Worm (Caenorhabditis elegans): Measurements from ENCODE around the gene idhb-1.

The idhb-1 gene

DNA sequence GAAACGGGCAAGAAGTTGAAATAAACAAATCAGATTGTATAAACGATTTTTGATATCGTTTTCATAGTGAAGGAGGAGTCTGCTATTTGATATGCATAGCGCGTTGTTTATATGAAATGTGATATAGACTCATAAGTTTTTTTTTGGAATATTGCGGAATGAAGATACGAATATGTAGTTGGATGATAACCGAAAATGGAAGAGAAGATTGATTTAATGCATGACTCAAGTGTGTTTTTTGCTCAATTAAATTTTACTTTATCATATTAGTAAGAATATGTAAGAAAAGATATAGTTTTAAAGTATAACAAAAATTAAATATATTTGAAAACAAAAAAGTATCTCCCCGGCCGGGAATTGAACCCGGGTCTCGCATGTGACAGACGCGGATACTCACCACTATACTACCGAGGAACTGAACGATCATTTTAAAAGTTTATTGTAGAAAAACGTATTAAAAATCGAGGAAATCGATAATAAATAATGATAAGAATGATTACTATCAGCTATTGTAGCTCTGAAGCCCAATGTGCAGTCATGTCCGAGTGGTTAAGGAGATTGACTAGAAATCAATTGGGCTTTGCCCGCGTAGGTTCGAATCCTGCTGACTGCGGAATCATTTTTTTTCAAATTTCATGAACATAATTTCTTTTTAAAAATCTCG lies 12.0 kb downstream of the idhb-1 start, which contains the start of gene lgc-25:
TSS of gene lgc-25 (minus strand) at position 51 of the 664 bp plus-strand sequence.
- TF ChIP-seq F44E2.7 (GFP tag; IDR thresholded peaks at IDR 0.05), result no peak
- no peak for TF ChIP-seq daf-19 (GFP tag; conservative IDR thresholded peaks at IDR 0.05)
- no peak for TF ChIP-seq saeg-2 (GFP tag; IDR thresholded peaks at IDR 0.05)
- peak; percentile 18 for TF ChIP-seq zfp-2 (tag; optimal IDR thresholded peaks at IDR 0.05)
- TF ChIP-seq lin-39 (tag; optimal IDR thresholded peaks at IDR 0.05), result no peak
- TF ChIP-seq ceh-44 (GFP tag; IDR thresholded peaks at IDR 0.05), result no peak
- no peak for TF ChIP-seq nhr-11 (tag; optimal IDR thresholded peaks at IDR 0.05)
- TF ChIP-seq egl-43 (GFP tag; IDR thresholded peaks at IDR 0.05), result peak; percentile 73
- TF ChIP-seq attf-4 (tag; optimal IDR thresholded peaks at IDR 0.05), result no peak
- TF ChIP-seq nhr-237 (tag; optimal IDR thresholded peaks at IDR 0.05), result no peak
- no peak for TF ChIP-seq F37D6.2 (tag; optimal IDR thresholded peaks at IDR 0.05)
- TF ChIP-seq tra-1 (GFP tag; IDR thresholded peaks at IDR 0.05), result peak; percentile 28; the same call in 1 of the 2 replicates
- TF ChIP-seq ceh-32 (tag; optimal IDR thresholded peaks at IDR 0.05; ENCODE audit: poor library complexity), result no peak
- no peak for TF ChIP-seq skn-1 (tag; optimal IDR thresholded peaks at IDR 0.05)
- no peak for TF ChIP-seq F10B5.3 (tag; optimal IDR thresholded peaks at IDR 0.05)
- no peak for TF ChIP-seq daf-8 (GFP tag; IDR thresholded peaks at IDR 0.05)
- TF ChIP-seq nhr-48 (tag; optimal IDR thresholded peaks at IDR 0.05), result peak; percentile 66
- peak; percentile 31; the same call in 1 of the 2 replicates for TF ChIP-seq mdt-29 (GFP tag; IDR thresholded peaks at IDR 0.05)
- peak; percentile 7 for TF ChIP-seq nhr-28 (tag; optimal IDR thresholded peaks at IDR 0.05)
- no peak for TF ChIP-seq F49E8.2 (tag; optimal IDR thresholded peaks at IDR 0.05; ENCODE audit: borderline replicate concordance)
- TF ChIP-seq hlh-30 (tag; optimal IDR thresholded peaks at IDR 0.05; ENCODE audit: insufficient read depth), result peak; percentile 86
- 0 out of 2 replicates have a peak, but pooled peaks have one; percentile 18 for TF ChIP-seq lin-1 (GFP tag; IDR thresholded peaks at IDR 0.05)
- TF ChIP-seq ceh-28 (tag; optimal IDR thresholded peaks at IDR 0.05), result no peak
- TF ChIP-seq dve-1 (tag; optimal IDR thresholded peaks at IDR 0.05; ENCODE audit: insufficient read depth), result peak; percentile 63
- no peak for TF ChIP-seq R02D3.7 (tag; optimal IDR thresholded peaks at IDR 0.05)
- no peak for TF ChIP-seq ceh-62 (tag; optimal IDR thresholded peaks at IDR 0.05)
- TF ChIP-seq pqm-1 (tag; optimal IDR thresholded peaks at IDR 0.05), result no peak
- TF ChIP-seq madf-5 (GFP tag; IDR thresholded peaks at IDR 0.05), result 0 out of 4 replicates have a peak, but pooled peaks have one; percentile 37 to 40
- TF ChIP-seq arid-1 (GFP tag; conservative IDR thresholded peaks at IDR 0.05), result no peak
- TF ChIP-seq cey-2 (tag; optimal IDR thresholded peaks at IDR 0.05; ENCODE audit: borderline replicate concordance, insufficient read depth), result no peak
- TF ChIP-seq vab-7 (GFP tag; IDR thresholded peaks at IDR 0.05), result peak; percentile 84
- TF ChIP-seq dpl-1 (GFP tag; optimal IDR thresholded peaks at IDR 0.05), result no peak
- no peak for TF ChIP-seq egl-27 (tag; optimal IDR thresholded peaks at IDR 0.05)
- peak; percentile 70 for TF ChIP-seq madf-9 (GFP tag; conservative IDR thresholded peaks at IDR 0.05)
- peak in 1 of 2 experiments; percentile 19 for TF ChIP-seq mdl-1 (tag; optimal IDR thresholded peaks at IDR 0.05)
- 0 out of 2 replicates have a peak, but pooled peaks have one; percentile 47 for TF ChIP-seq dmd-8 (GFP tag; IDR thresholded peaks at IDR 0.05)
- TF ChIP-seq snpc-4 (tag; optimal IDR thresholded peaks at IDR 0.05), result no peak
- TF ChIP-seq Y48G9A.11 (GFP tag; IDR thresholded peaks at IDR 0.05), result peak; percentile 50; the same call in 1 of the 2 replicates
- no peak for TF ChIP-seq ZK546.5 (tag; optimal IDR thresholded peaks at IDR 0.05)
- 0 out of 2 replicates have a peak, but pooled peaks have one; percentile 44 for TF ChIP-seq dmd-9 (GFP tag; IDR thresholded peaks at IDR 0.05)
- TF ChIP-seq fos-1 (tag; optimal IDR thresholded peaks at IDR 0.05), result no peak
- TF ChIP-seq hif-1 (tag; optimal IDR thresholded peaks at IDR 0.05), result peak in 1 of 2 experiments; percentile 3
- TF ChIP-seq Y105C5A.15 (GFP tag; IDR thresholded peaks at IDR 0.05), result 0 out of 2 replicates have a peak, but pooled peaks have one; percentile 21
- peak; percentile 56; the same call in 1 of the 2 replicates for TF ChIP-seq F26F4.8 (GFP tag; conservative IDR thresholded peaks at IDR 0.05)
- TF ChIP-seq mxl-2 (GFP tag; conservative IDR thresholded peaks at IDR 0.05), result no peak
- no peak for TF ChIP-seq ces-1 (GFP tag; optimal IDR thresholded peaks at IDR 0.05)
- TF ChIP-seq nhr-77 (tag; optimal IDR thresholded peaks at IDR 0.05), result peak; percentile 52
- no peak for TF ChIP-seq nhr-42 (GFP tag; IDR thresholded peaks at IDR 0.05)
- no peak for TF ChIP-seq gei-8 (GFP tag; optimal IDR thresholded peaks at IDR 0.05)

Measured in whole organism, L4 larva.